Fruit fly (Drosophila melanogaster) whole organism, pupa: ENCODE measurements around the gene CG6013.

Experiments
- CG13204 ChIP-seq: fragments of 200-800 bp; sonication (Bioruptor generic); optimal IDR thresholded peaks from 2 replicates; lab custom pipeline; 2018; ENCODE audit warnings: missing biosample characterization, mild to moderate bottlenecking, missing genetic modification characterization, moderate library complexity
- CG14655 ChIP-seq: fragments of 200-800 bp; sonication (Bioruptor generic); optimal IDR thresholded peaks from 3 replicates; lab custom pipeline; 2017; ENCODE audit warnings: mild to moderate bottlenecking, missing biosample characterization, missing genetic modification reagents, missing genetic modification characterization
- CG15710 ChIP-seq: fragments of 200-800 bp; sonication (Bioruptor generic); optimal IDR thresholded peaks from 2 replicates; lab custom pipeline; 2018; ENCODE audit warnings: missing biosample characterization, mild to moderate bottlenecking, missing genetic modification characterization, moderate library complexity
- CG17806 ChIP-seq: fragments of 200-800 bp; sonication (Bioruptor generic); optimal IDR thresholded peaks from 2 replicates; lab custom pipeline; 2018; ENCODE audit warnings: missing biosample characterization, mild to moderate bottlenecking, missing genetic modification characterization, moderate library complexity
- CG8159 ChIP-seq: fragments of 200-800 bp; sonication (Bioruptor generic); optimal IDR thresholded peaks from 3 replicates; lab custom pipeline; 2018; ENCODE audit warnings: missing biosample characterization, mild to moderate bottlenecking, missing genetic modification characterization, moderate library complexity
- CG8301 ChIP-seq: fragments of 200-800 bp; sonication (Bioruptor generic); optimal IDR thresholded peaks from 2 replicates; lab custom pipeline; 2018; ENCODE audit warnings: missing biosample characterization, mild to moderate bottlenecking, missing genetic modification characterization
- CG9948 ChIP-seq: fragments of 200-800 bp; sonication (Bioruptor generic); optimal IDR thresholded peaks from 2 replicates; lab custom pipeline; 2018; ENCODE audit warnings: missing biosample characterization, mild to moderate bottlenecking, missing genetic modification characterization, moderate library complexity
- EcR ChIP-seq: fragments of 200-800 bp; sonication (Bioruptor generic); optimal IDR thresholded peaks from 3 replicates; lab custom pipeline; 2019; ENCODE audit warnings: missing biosample characterization, missing genetic modification characterization, mild to moderate bottlenecking, moderate library complexity, missing genetic modification reagents
- Ets98B ChIP-seq: fragments of 200-800 bp; sonication (Bioruptor generic); IDR thresholded peaks from 2 replicates; pipeline ENCODE4 v1.3.6; 2022; ENCODE audit warnings: missing biosample characterization, missing genetic modification characterization
- Pif1A ChIP-seq: fragments of 200-800 bp; sonication (Bioruptor generic); optimal IDR thresholded peaks from 3 replicates; lab custom pipeline; 2016; ENCODE audit warnings: missing biosample characterization, missing genetic modification characterization
- Pif1B ChIP-seq: fragments of 200-800 bp; sonication (Bioruptor generic); optimal IDR thresholded peaks from 3 replicates; lab custom pipeline; 2016; ENCODE audit warnings: missing biosample characterization, missing genetic modification characterization
- fd96Ca ChIP-seq: fragments of 200-800 bp; sonication (Bioruptor generic); IDR thresholded peaks from 3 replicates; pipeline ENCODE4 v1.3.6; 2022; ENCODE audit warnings: missing biosample characterization, missing genetic modification characterization

dm6 chr3R:18993159-18993558 is 38.1 kb upstream of the CG6013 start:
- TF ChIP-seq Ets98B (GFP tag; lab: Robert Waterston, UW) (no peak), CG9948 (tag; lab: Kevin White, UChicago) (no peak), fd96Ca (no peak), CG13204 (GFP tag; lab: Kevin White, UChicago) (no peak), CG17806 (tag; lab: Kevin White, UChicago) (no peak), Pif1B (GFP tag; lab: Kevin White, UChicago) (no peak), CG14655 (GFP tag; lab: Kevin White, UChicago) (no peak), CG8301 (no peak), CG15710 (tag; lab: Kevin White, UChicago) (no peak), Pif1A (GFP tag; lab: Kevin White, UChicago) (no peak), EcR (GFP tag; lab: Kevin White, UChicago) (no peak), CG8159 (no peak)
